Worm (Caenorhabditis elegans) whole organism, midembryonic: ENCODE results near the gene ins-1.

ENCODE experiments used
- T22C8.4 ChIP-seq: fragments of 200-800 bp; sonication (Bioruptor generic); IDR thresholded peaks from 2 replicates; pipeline ENCODE4 v1.3.6; 2022; ENCODE audit warnings: missing genetic modification characterization, missing compliant biosample characterization
- cog-1 ChIP-seq: sonication (generic microtip); optimal IDR thresholded peaks from 2 replicates; lab custom pipeline; 2016; ENCODE audit warnings: missing genetic modification characterization, missing compliant biosample characterization
- flt-1 ChIP-seq: fragments of 200-800 bp; sonication (Bioruptor generic); IDR thresholded peaks from 2 replicates; pipeline ENCODE4 v1.3.6; 2022; ENCODE audit warnings: missing genetic modification characterization, missing compliant biosample characterization
- klf-2 ChIP-seq: fragments of 200-800 bp; sonication (Bioruptor generic); conservative IDR thresholded peaks from 2 replicates; pipeline ENCODE4 v1.3.6; 2022; ENCODE audit warnings: missing genetic modification reagents, missing genetic modification characterization, missing compliant biosample characterization
- med-1 ChIP-seq: sonication (generic microtip); optimal IDR thresholded peaks from 2 replicates; lab custom pipeline; 2017; ENCODE audit warnings: missing genetic modification characterization, mild to moderate bottlenecking, missing compliant biosample characterization, antibody characterized with exemption, missing genetic modification reagents; ENCODE audit not compliant: insufficient read depth
- ref-1 ChIP-seq: fragments of 200-800 bp; sonication (Bioruptor generic); conservative IDR thresholded peaks from 2 replicates; pipeline ENCODE4 v1.3.6; 2022; ENCODE audit warnings: missing genetic modification reagents, missing genetic modification characterization, missing compliant biosample characterization
- tab-1 ChIP-seq: fragments of 200-800 bp; sonication (Bioruptor generic); IDR thresholded peaks from 2 replicates; pipeline ENCODE4 v1.3.6; 2022; ENCODE audit warnings: missing genetic modification characterization, missing compliant biosample characterization
- ztf-23 ChIP-seq: fragments of 200-800 bp; sonication (Bioruptor generic); IDR thresholded peaks from 2 replicates; pipeline ENCODE4 v1.3.6; 2022; ENCODE audit warnings: missing genetic modification reagents, missing genetic modification characterization, missing compliant biosample characterization
- ztf-29 ChIP-seq: fragments of 200-800 bp; sonication (Bioruptor generic); IDR thresholded peaks from 2 replicates; pipeline ENCODE4 v1.3.6; 2022; ENCODE audit warnings: missing genetic modification reagents, missing genetic modification characterization, missing compliant biosample characterization

Gene ins-1

DNA sequence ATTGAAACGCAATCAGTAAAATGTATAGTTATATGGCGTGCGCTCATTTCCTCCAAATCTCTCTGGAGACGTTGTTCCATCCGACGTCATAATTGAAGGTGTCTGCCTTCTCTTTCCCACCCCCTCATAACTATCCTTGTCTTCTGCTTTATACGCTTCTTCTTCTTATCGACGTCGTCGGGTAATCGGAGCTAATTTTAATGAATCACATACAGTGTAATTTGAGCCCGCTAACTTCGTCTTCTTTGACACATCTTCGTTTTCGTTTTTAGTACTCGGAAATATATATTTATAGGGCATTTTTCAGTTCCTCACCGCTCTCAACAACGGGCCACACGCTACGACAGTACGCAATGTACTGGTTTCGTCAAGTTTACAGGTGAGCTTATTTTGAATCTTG lies at the start of gene ins-1:
Gene ins-1 (plus strand): TSS at position 301 of the 400 bp plus-strand sequence.
- TF ChIP-seq tab-1 (no peak), flt-1 (GFP tag; lab: Robert Waterston, UW) (no peak), ztf-29 (no peak), klf-2 (GFP tag; lab: Robert Waterston, UW) (no peak), ztf-23 (no peak), med-1 (GFP tag; lab: Kevin White, UChicago) (no peak), cog-1 (no peak), T22C8.4 (GFP tag; lab: Robert Waterston, UW) (no peak), ref-1 (GFP tag; lab: Robert Waterston, UW) (no peak)

DNA sequence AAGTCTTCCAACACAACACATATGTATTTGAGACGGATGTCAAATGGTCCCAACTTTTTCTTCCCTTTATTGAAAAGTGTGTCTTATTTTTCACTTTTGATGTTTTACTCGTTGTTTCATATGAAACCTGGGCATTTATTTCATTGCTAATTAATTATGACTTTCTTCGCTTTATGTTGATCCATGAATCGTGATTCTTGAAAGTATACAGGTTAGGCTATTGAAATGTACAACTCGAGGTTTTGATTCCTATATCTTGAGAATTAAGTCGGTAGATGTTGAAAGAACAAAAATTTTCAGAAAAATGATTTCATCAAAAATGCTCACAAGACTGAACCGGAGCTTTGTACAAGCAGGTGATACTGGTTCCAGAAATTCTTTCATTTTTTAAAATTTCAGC lies 49.4 kb upstream of the ins-1 start, which contains the start of gene nfu-1:
Gene nfu-1 (plus strand): TSS at position 301 of the 400 bp plus-strand sequence.
- no peak for TF ChIP-seq T22C8.4 (GFP tag; lab: Robert Waterston, UW)
- TF ChIP-seq ref-1 (GFP tag; lab: Robert Waterston, UW) = no peak
- TF ChIP-seq cog-1 = no peak
- no peak for TF ChIP-seq tab-1
- no peak for TF ChIP-seq ztf-29
- no peak for TF ChIP-seq ztf-23

DNA sequence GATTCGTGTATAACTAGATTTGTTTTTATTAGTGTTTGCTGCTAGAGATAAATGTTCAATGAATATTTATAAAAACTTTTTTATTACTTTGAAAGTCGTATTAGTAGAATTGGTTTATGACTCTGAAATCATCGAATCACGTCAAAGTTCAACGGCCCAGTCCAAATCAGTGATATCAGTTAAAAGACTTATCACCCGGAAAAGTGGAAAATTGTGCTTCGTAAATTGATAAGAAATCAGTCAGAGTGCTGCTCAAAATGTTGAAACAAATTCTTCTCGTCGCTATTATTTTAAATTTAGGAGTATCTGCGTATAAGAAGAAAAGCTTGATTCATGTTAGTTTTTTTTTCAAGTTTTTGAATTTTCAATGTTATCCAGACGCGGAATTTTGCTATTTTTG lies 48.2 kb upstream of the ins-1 start, which contains the start of gene R10H10.3:
Gene R10H10.3 (plus strand): TSS at position 243 of the 400 bp plus-strand sequence.
- TF ChIP-seq klf-2 (GFP tag; lab: Robert Waterston, UW) (no peak), med-1 (GFP tag; lab: Kevin White, UChicago) (no peak), cog-1 (no peak), ztf-29 (no peak), T22C8.4 (GFP tag; lab: Robert Waterston, UW) (no peak), ztf-23 (no peak), tab-1 (no peak), ref-1 (GFP tag; lab: Robert Waterston, UW) (no peak), flt-1 (GFP tag; lab: Robert Waterston, UW) (no peak)

DNA sequence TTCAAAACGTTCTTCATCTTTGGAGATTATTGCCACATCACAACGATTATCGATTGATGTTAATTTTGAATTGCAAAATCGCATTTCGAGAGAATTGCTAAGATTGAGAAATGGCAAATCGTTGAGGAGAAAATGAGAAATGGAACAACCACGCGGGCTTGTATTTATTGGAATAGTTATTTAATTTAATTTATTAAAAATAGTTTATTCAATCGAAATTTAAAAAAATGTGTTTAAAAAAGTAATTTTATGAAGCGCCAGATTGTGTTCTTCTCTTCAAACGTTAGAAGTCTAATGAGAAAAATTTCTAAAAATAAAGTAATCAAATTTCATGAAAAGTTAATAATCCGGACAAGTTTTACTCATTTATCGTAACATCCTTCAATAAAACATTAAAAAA lies 44.7 kb upstream of the ins-1 start, which contains the start of gene spe-26:
Gene spe-26 (minus strand): TSS at position 101 of the 400 bp plus-strand sequence.
- TF ChIP-seq ztf-29 = no peak
- TF ChIP-seq tab-1 = no peak
- TF ChIP-seq T22C8.4 (GFP tag; lab: Robert Waterston, UW) = no peak
- TF ChIP-seq ref-1 (GFP tag; lab: Robert Waterston, UW) = no peak
- TF ChIP-seq flt-1 (GFP tag; lab: Robert Waterston, UW) = no peak
- no peak for TF ChIP-seq klf-2 (GFP tag; lab: Robert Waterston, UW)
- TF ChIP-seq cog-1 = no peak
- TF ChIP-seq med-1 (GFP tag; lab: Kevin White, UChicago) = no peak
- no peak for TF ChIP-seq ztf-23

DNA sequence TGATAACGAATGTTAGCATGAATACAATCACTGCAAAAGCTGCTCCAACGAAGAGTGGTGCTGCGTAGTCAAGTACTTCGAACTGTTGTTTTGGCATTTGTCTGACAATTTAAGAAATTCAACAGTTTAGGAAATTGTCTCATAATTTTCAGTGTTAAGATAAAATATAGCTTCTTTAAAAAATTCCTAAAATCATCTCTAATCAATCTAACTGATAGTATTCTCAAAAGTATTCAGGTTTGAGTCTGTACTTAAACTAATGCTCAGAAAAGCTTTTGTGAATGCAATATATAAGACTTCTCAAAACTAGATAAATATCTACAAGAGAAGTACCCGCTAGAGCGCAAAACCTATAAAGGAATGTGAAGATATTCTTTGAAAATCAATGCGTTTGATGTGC lies 41.6 kb upstream of the ins-1 start, which contains the start of gene R10H10.4:
Gene R10H10.4 (minus strand): TSS at position 101 of the 400 bp plus-strand sequence.
- TF ChIP-seq ref-1 (GFP tag; lab: Robert Waterston, UW) (no peak), ztf-23 (no peak), med-1 (GFP tag; lab: Kevin White, UChicago) (no peak), cog-1 (no peak), flt-1 (GFP tag; lab: Robert Waterston, UW) (no peak), tab-1 (no peak), ztf-29 (no peak), T22C8.4 (GFP tag; lab: Robert Waterston, UW) (no peak), klf-2 (GFP tag; lab: Robert Waterston, UW) (no peak)

DNA sequence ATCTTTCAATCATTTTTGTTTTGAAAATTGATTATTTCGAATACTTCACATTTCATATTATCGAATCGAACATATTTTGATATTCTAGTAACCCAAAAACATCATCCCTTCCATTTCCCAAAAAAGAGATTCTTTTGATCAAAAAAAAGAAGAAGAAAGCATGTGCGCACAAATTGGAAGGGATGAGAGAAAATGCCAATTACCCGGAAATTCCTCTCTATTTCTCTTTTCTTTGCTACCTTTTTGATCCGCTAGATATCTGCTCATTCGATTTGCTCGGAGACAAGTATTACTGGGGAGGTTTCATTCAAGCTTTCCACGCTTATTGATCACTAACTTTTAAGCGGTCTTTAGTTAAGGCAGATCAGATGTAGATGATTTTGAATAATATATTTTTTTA lies 39.7 kb upstream of the ins-1 start:
- TF ChIP-seq med-1 (GFP tag; lab: Kevin White, UChicago) = no peak
- TF ChIP-seq tab-1 = no peak
- no peak for TF ChIP-seq T22C8.4 (GFP tag; lab: Robert Waterston, UW)
- no peak for TF ChIP-seq cog-1
- no peak for TF ChIP-seq ztf-29
- TF ChIP-seq ztf-23 = no peak
- no peak for TF ChIP-seq klf-2 (GFP tag; lab: Robert Waterston, UW)

DNA sequence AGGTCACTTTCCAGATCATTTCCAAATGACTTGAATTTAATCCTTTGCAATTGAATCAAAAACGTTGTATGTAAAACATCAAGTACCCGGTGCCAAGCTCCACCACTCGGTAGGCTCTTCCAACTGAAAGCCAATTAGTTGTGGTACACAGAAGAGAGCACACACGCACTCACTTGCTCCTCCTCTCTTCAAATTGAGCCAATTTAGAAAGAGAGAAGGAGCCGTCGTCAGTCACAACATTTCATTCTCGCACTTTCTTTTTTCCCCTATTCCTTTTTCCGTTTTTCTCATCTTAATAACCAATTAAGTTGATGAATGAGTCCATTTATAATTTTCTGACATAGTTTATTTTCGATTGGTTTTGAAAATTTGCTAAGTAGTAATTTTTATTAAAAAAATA lies 38.3 kb upstream of the ins-1 start:
- TF ChIP-seq ztf-29 (no peak), cog-1 (no peak), ref-1 (GFP tag; lab: Robert Waterston, UW) (no peak), T22C8.4 (GFP tag; lab: Robert Waterston, UW) (no peak), med-1 (GFP tag; lab: Kevin White, UChicago) (no peak), tab-1 (no peak), flt-1 (GFP tag; lab: Robert Waterston, UW) (no peak), klf-2 (GFP tag; lab: Robert Waterston, UW) (no peak), ztf-23 (no peak)

DNA sequence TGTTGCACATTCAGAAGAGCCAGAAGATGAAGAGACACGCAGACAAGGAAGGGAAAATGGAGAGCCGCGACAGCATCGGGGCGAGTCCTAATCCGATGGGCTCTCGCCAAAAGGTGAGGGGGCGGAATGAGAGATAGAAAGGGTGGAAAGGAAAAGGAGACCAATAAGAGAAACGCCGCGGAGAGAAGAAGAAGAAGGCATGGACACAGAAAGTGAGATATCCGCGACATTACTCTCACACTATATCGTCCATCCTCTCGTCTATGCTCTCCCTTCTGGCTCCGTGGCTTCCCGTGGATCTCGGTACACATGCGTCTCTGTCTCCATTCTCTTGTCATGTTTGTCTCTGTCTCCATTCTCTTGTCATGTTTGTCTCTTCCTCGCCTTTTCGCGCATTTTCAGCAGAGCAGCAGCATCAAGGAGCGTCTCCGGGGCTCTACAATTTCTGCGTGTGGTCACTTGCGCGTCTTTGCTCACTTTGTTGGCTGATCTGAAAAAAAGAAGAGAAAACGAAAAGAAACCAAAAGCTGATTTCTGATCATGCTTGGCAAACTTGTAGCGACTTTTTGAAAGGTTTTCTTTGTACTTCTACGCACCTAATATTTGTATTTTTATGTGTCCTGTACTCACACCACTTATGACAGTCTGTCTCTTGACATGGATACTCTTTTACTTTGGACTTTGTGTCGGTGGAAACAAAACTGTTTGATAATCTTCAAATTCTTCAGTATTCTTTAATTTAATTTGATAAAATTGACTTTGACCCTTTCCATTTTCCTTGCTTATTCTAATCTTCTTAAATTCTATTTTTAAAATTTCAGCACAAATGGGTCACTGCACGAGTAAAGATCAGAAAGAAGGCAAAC lies 33.1 kb upstream of the ins-1 start, which contains the start of gene gpa-7:
Gene gpa-7 (plus strand): TSS at position 816 of the 866 bp plus-strand sequence.
- TF ChIP-seq klf-2 (GFP tag; lab: Robert Waterston, UW) = no peak
- no peak; the same call in 1 of the 2 replicates for TF ChIP-seq flt-1 (GFP tag; lab: Robert Waterston, UW)
- no peak for TF ChIP-seq ref-1 (GFP tag; lab: Robert Waterston, UW)
- no peak for TF ChIP-seq ztf-23
- TF ChIP-seq cog-1 = peak; percentile 80

DNA sequence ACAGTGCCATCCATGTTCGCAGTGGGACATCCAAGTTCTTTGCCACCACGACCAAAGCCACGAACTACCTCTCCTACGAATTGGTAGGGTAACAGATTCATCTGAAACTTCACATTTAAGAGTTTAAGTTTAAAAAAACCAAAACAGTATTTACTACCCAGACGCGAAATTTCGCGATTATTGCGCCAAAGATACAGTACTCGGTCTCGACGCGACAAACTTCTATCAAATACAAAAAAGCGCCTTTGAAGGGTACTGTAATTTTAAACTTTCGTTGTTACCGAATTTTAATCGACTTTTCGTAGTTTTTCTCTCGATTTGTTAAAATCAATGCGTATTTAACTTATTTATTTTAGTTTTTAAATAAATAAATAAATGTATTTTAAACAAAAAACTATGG lies 27.1 kb upstream of the ins-1 start, which contains the start of gene rfk-1:
Gene rfk-1 (minus strand): TSS at position 101 of the 400 bp plus-strand sequence.
- no peak for TF ChIP-seq ztf-23
- TF ChIP-seq T22C8.4 (GFP tag; lab: Robert Waterston, UW) = no peak
- no peak for TF ChIP-seq tab-1
- TF ChIP-seq flt-1 (GFP tag; lab: Robert Waterston, UW) = no peak

DNA sequence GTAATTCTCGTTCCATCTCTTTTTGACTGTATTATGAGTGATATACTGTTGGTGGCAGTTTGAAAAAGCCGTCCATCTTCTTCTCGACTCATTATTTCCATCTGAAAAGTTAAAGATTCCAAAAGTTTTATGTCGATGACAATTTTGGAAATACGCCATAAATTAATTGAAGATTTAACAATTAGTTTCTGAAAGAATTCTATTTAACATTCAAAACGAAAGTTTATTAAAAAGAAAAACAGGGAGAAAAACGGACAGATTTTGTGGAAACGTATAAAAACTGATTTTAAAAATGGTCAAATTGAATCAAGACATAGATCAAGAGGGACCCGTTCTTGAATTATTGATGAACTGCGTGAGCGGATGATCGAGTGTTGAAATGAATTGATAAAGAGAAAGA lies 22.7 kb upstream of the ins-1 start, which contains the start of gene R10H10.7:
Gene R10H10.7 (minus strand): TSS at position 101 of the 400 bp plus-strand sequence.
- TF ChIP-seq tab-1 (no peak), T22C8.4 (GFP tag; lab: Robert Waterston, UW) (no peak), klf-2 (GFP tag; lab: Robert Waterston, UW) (no peak), ref-1 (GFP tag; lab: Robert Waterston, UW) (no peak), flt-1 (GFP tag; lab: Robert Waterston, UW) (no peak), med-1 (GFP tag; lab: Kevin White, UChicago) (no peak), cog-1 (no peak), ztf-29 (no peak), ztf-23 (no peak)
